Fruit fly (Drosophila melanogaster) whole organism, wandering third instar larva: ENCODE data around the gene Bet1.

ENCODE experiments used
- Abd-B ChIP-seq: fragments of >200 bp; optimal IDR thresholded peaks from 2 replicates; lab custom pipeline; 2017; ENCODE audit warnings: missing biosample characterization, missing genetic modification characterization
- OdsH ChIP-seq: fragments of 200-800 bp; sonication (Bioruptor generic); optimal IDR thresholded peaks from 2 replicates; lab custom pipeline; 2016; ENCODE audit warnings: missing biosample characterization, mild to moderate bottlenecking, missing genetic modification characterization
- br ChIP-seq: fragments of 200-800 bp; sonication (Bioruptor generic); optimal IDR thresholded peaks from 2 replicates; lab custom pipeline; 2016; ENCODE audit warnings: missing biosample characterization, missing genetic modification characterization
- dl ChIP-seq, 2 experiments: fragments of 175-275, 200-275 bp in 1 of 2; fragments of 200-275 bp in 1 of 2; sonication (Bioruptor generic); optimal IDR thresholded peaks; lab custom pipeline; 2018; ENCODE audit warnings: mild to moderate bottlenecking in 2 of 2, missing biosample characterization in 2 of 2, missing genetic modification characterization in 2 of 2, moderate library complexity in 2 of 2; ENCODE audit not compliant: partially characterized antibody in 2 of 2, insufficient read depth in 1 of 2
- ey ChIP-seq: fragments of 200-800 bp; sonication (Bioruptor generic); optimal IDR thresholded peaks from 2 replicates; lab custom pipeline; 2016; ENCODE audit warnings: missing biosample characterization, missing genetic modification characterization
- h ChIP-seq: fragments of 200-800 bp; sonication (Bioruptor generic); optimal IDR thresholded peaks from 3 replicates; lab custom pipeline; 2016; ENCODE audit warnings: missing biosample characterization, mild to moderate bottlenecking, missing genetic modification characterization
- psq ChIP-seq: fragments of 200-800 bp; sonication (Bioruptor generic); optimal IDR thresholded peaks from 3 replicates; lab custom pipeline; 2017; ENCODE audit warnings: missing biosample characterization, mild to moderate bottlenecking, missing genetic modification characterization, moderate library complexity

dm6 chr3L:19221455-19221854 is 39.7 kb upstream of the Bet1 start:
- TF ChIP-seq dl (GFP tag; optimal IDR thresholded peaks at IDR 0.05; lab: Kevin White, UChicago; ENCODE audit: insufficient read depth in 1 of 2, partially characterized antibody in 2 of 2), result no peak
- TF ChIP-seq Abd-B (GFP tag; lab: Kevin White, UChicago), result no peak
- TF ChIP-seq psq, result no peak
- TF ChIP-seq OdsH, result no peak
- no peak for TF ChIP-seq ey (GFP tag; lab: Kevin White, UChicago)
- no peak for TF ChIP-seq br
- TF ChIP-seq h (GFP tag; lab: Kevin White, UChicago), result no peak
